Worm (Caenorhabditis elegans) whole organism, L3 larva: Measurements from ENCODE around the gene C55C3.4.

Experiments
- R02D3.7 ChIP-seq: fragments of 150-350 bp; optimal IDR thresholded peaks from 2 replicates; lab custom pipeline; 2014; ENCODE audit warnings: missing biosample characterization, missing genetic modification characterization
- ZK546.5 ChIP-seq: sonication (generic microtip); optimal IDR thresholded peaks from 2 replicates; lab custom pipeline; 2017; ENCODE audit warnings: missing biosample characterization, missing genetic modification characterization
- aly-2 ChIP-seq: fragments of 150-350 bp; optimal IDR thresholded peaks from 2 replicates; lab custom pipeline; 2014; ENCODE audit warnings: missing biosample characterization, missing genetic modification characterization
- ceh-16 ChIP-seq: sonication (generic microtip); optimal IDR thresholded peaks from 2 replicates; lab custom pipeline; 2017; ENCODE audit warnings: missing biosample characterization, missing genetic modification characterization
- ceh-28 ChIP-seq: fragments of 150-350 bp; optimal IDR thresholded peaks from 2 replicates; lab custom pipeline; 2014; ENCODE audit warnings: missing biosample characterization, missing genetic modification reagents, missing genetic modification characterization
- ceh-82 ChIP-seq: fragments of 150-350 bp; optimal IDR thresholded peaks from 2 replicates; lab custom pipeline; 2014; ENCODE audit warnings: missing biosample characterization, missing genetic modification characterization
- egl-27 ChIP-seq: sonication (generic microtip); optimal IDR thresholded peaks from 4 replicates; lab custom pipeline; 2017; ENCODE audit warnings: missing biosample characterization, missing genetic modification reagents, missing genetic modification characterization
- egl-5 ChIP-seq: fragments of 150-350 bp; optimal IDR thresholded peaks from 2 replicates; lab custom pipeline; 2017; ENCODE audit warnings: missing biosample characterization, missing genetic modification reagents, missing genetic modification characterization, inconsistent platforms
- elt-2 ChIP-seq: sonication (generic microtip); optimal IDR thresholded peaks from 2 replicates; lab custom pipeline; 2016; ENCODE audit warnings: missing genetic modification reagents, mild to moderate bottlenecking, missing genetic modification characterization, missing compliant biosample characterization
- eor-1 ChIP-seq, 2 experiments: fragments of 150-350 bp; optimal IDR thresholded peaks; 2 replicates each; lab custom pipeline; 2014 to 2018; ENCODE audit warnings: missing biosample characterization in 2 of 2, missing genetic modification characterization in 2 of 2
- fkh-10 ChIP-seq: sonication (generic microtip); optimal IDR thresholded peaks from 2 replicates; lab custom pipeline; 2017; ENCODE audit warnings: missing biosample characterization, missing genetic modification reagents, missing genetic modification characterization
- fkh-2 ChIP-seq: fragments of 150-350 bp; optimal IDR thresholded peaks from 2 replicates; lab custom pipeline; 2014; ENCODE audit warnings: missing biosample characterization, missing genetic modification reagents, missing genetic modification characterization
- hmg-11 ChIP-seq: sonication (generic microtip); optimal IDR thresholded peaks from 2 replicates; lab custom pipeline; 2016; ENCODE audit warnings: missing genetic modification characterization, missing compliant biosample characterization
- jun-1 ChIP-seq: fragments of 150-350 bp; optimal IDR thresholded peaks from 2 replicates; lab custom pipeline; 2014; ENCODE audit warnings: missing biosample characterization, missing genetic modification reagents, missing genetic modification characterization
- lin-15B ChIP-seq: fragments of 150-350 bp; optimal IDR thresholded peaks from 2 replicates; lab custom pipeline; 2014; ENCODE audit warnings: missing biosample characterization, missing genetic modification characterization
- lin-39 ChIP-seq: fragments of 150-350 bp; optimal IDR thresholded peaks from 2 replicates; lab custom pipeline; 2018; ENCODE audit warnings: missing biosample characterization, missing genetic modification reagents, missing genetic modification characterization
- lsy-12 ChIP-seq: sonication (generic microtip); optimal IDR thresholded peaks from 2 replicates; lab custom pipeline; 2016; ENCODE audit warnings: mild to moderate bottlenecking, missing genetic modification characterization, missing compliant biosample characterization
- mdl-1 ChIP-seq: fragments of 150-350 bp; optimal IDR thresholded peaks from 2 replicates; lab custom pipeline; 2014; ENCODE audit warnings: missing biosample characterization, missing genetic modification characterization
- mml-1 ChIP-seq: fragments of 150-350 bp; sonication (generic microtip); optimal IDR thresholded peaks from 3 replicates; lab custom pipeline; 2014; ENCODE audit warnings: missing biosample characterization, missing genetic modification characterization
- nhr-11 ChIP-seq: fragments of 150-350 bp; optimal IDR thresholded peaks from 2 replicates; lab custom pipeline; 2014; ENCODE audit warnings: missing biosample characterization, missing genetic modification characterization
- nhr-12 ChIP-seq: fragments of 150-350 bp; optimal IDR thresholded peaks from 2 replicates; lab custom pipeline; 2014; ENCODE audit warnings: missing biosample characterization, missing genetic modification characterization
- nhr-23 ChIP-seq: fragments of 150-350 bp; optimal IDR thresholded peaks from 2 replicates; lab custom pipeline; 2014; ENCODE audit warnings: missing biosample characterization, missing genetic modification reagents, missing genetic modification characterization
- nhr-237 ChIP-seq: fragments of 150-350 bp; optimal IDR thresholded peaks from 2 replicates; lab custom pipeline; 2014; ENCODE audit warnings: missing biosample characterization, missing genetic modification characterization
- nhr-25 ChIP-seq: sonication (generic microtip); optimal IDR thresholded peaks from 2 replicates; lab custom pipeline; 2017; ENCODE audit warnings: missing biosample characterization, missing genetic modification characterization
- nhr-43 ChIP-seq: sonication (generic microtip); optimal IDR thresholded peaks from 2 replicates; lab custom pipeline; 2016; ENCODE audit warnings: mild to moderate bottlenecking, missing genetic modification characterization, missing compliant biosample characterization; ENCODE audit not compliant: poor library complexity, severe bottlenecking
- nhr-67 ChIP-seq: fragments of 150-350 bp; optimal IDR thresholded peaks from 2 replicates; lab custom pipeline; 2014; ENCODE audit warnings: missing biosample characterization, missing genetic modification characterization
- nhr-76 ChIP-seq: fragments of 150-350 bp; sonication (generic microtip); optimal IDR thresholded peaks from 5 replicates; lab custom pipeline; 2014; ENCODE audit warnings: missing biosample characterization, missing genetic modification characterization
- nhr-77 ChIP-seq: fragments of 150-350 bp; optimal IDR thresholded peaks from 2 replicates; lab custom pipeline; 2014; ENCODE audit warnings: missing biosample characterization, missing genetic modification characterization
- pha-4 ChIP-seq: fragments of 150-350 bp; optimal IDR thresholded peaks from 2 replicates; lab custom pipeline; 2014; ENCODE audit warnings: missing biosample characterization, missing genetic modification reagents, missing genetic modification characterization
- pqm-1 ChIP-seq: fragments of 150-350 bp; optimal IDR thresholded peaks from 2 replicates; lab custom pipeline; 2017; ENCODE audit warnings: missing biosample characterization, missing genetic modification characterization, inconsistent platforms
- skn-1 ChIP-seq: fragments of 150-350 bp; optimal IDR thresholded peaks from 2 replicates; lab custom pipeline; 2014; ENCODE audit warnings: missing biosample characterization, missing genetic modification characterization
- snpc-4 ChIP-seq: fragments of 150-350 bp; optimal IDR thresholded peaks from 2 replicates; lab custom pipeline; 2014; ENCODE audit warnings: missing biosample characterization, missing genetic modification characterization
- tbx-2 ChIP-seq: sonication (generic microtip); optimal IDR thresholded peaks from 2 replicates; lab custom pipeline; 2016; ENCODE audit warnings: mild to moderate bottlenecking, missing genetic modification characterization, missing compliant biosample characterization
- unc-39 ChIP-seq: sonication (generic microtip); optimal IDR thresholded peaks from 4 replicates; lab custom pipeline; 2017; ENCODE audit warnings: missing biosample characterization, missing genetic modification characterization
- unc-62 ChIP-seq: fragments of 150-350 bp; sonication (generic microtip); optimal IDR thresholded peaks from 4 replicates; lab custom pipeline; 2014; ENCODE audit warnings: missing biosample characterization, missing genetic modification reagents, missing genetic modification characterization
- zag-1 ChIP-seq: fragments of 150-350 bp; optimal IDR thresholded peaks from 2 replicates; lab custom pipeline; 2014; ENCODE audit warnings: missing biosample characterization, missing genetic modification characterization
- ztf-11 ChIP-seq: fragments of 150-350 bp; optimal IDR thresholded peaks from 2 replicates; lab custom pipeline; 2014; ENCODE audit warnings: missing biosample characterization, missing genetic modification characterization

C55C3.4 gene

ce11 chrIV:5632536-5632935, 45.4 kb downstream of the C55C3.4 start:
- TF ChIP-seq jun-1, result no peak
- no peak for TF ChIP-seq pqm-1
- no peak for TF ChIP-seq skn-1 (tag; lab: Kevin White, UChicago)
- no peak for TF ChIP-seq aly-2
- TF ChIP-seq lsy-12 (tag; lab: Kevin White, UChicago), result no peak
- no peak for TF ChIP-seq nhr-11 (tag; lab: Kevin White, UChicago)
- no peak for TF ChIP-seq nhr-77
- no peak for TF ChIP-seq nhr-43 (tag; lab: Kevin White, UChicago)
- no peak for TF ChIP-seq fkh-10
- TF ChIP-seq ceh-16 (tag; lab: Kevin White, UChicago), result no peak
- no peak for TF ChIP-seq ceh-28 (tag; lab: Kevin White, UChicago)
- no peak for TF ChIP-seq elt-2 (tag; lab: Kevin White, UChicago)
- no peak for TF ChIP-seq zag-1 (tag; lab: Kevin White, UChicago)
- TF ChIP-seq tbx-2 (tag; lab: Kevin White, UChicago), result no peak
- TF ChIP-seq lin-39 (tag; lab: Kevin White, UChicago), result no peak

- no peak for TF ChIP-seq pha-4 (tag; lab: Kevin White, UChicago)
- TF ChIP-seq mdl-1 (tag; lab: Kevin White, UChicago), result no peak
- no peak for TF ChIP-seq mml-1 (tag; lab: Kevin White, UChicago)
- no peak for TF ChIP-seq egl-27 (tag; lab: Kevin White, UChicago)
- TF ChIP-seq hmg-11, result no peak
- no peak for TF ChIP-seq lin-15B (tag; lab: Kevin White, UChicago)
- no peak for TF ChIP-seq nhr-25
- no peak for TF ChIP-seq ceh-16 (tag; lab: Kevin White, UChicago)
- no peak for TF ChIP-seq snpc-4 (tag; lab: Kevin White, UChicago)
- no peak for TF ChIP-seq ceh-82
- TF ChIP-seq nhr-23 (tag; lab: Kevin White, UChicago), result no peak
- no peak for TF ChIP-seq ZK546.5 (tag; lab: Kevin White, UChicago)
- no peak for TF ChIP-seq lin-39 (tag; lab: Kevin White, UChicago)
- TF ChIP-seq egl-5 (tag; lab: Kevin White, UChicago), result no peak
- TF ChIP-seq, all 47 proteins: peak for 0
Observed at ce11 chrIV:5631628-5632027, 46.3 kb downstream of the C55C3.4 start, which contains the start of gene ttbk-8.2. Gene ttbk-8.2, plus strand, starts transcription at chrIV:5631928.

ce11 chrIV:5630156-5630555, 47.8 kb downstream of the C55C3.4 start, which contains the start of gene srd-12:
Gene srd-12, minus strand, starts transcription at chrIV:5630256.
- TF ChIP-seq ceh-28 (tag; lab: Kevin White, UChicago) (no peak), nhr-11 (tag; lab: Kevin White, UChicago) (no peak), lin-15B (tag; lab: Kevin White, UChicago) (no peak), eor-1 (tag; optimal IDR thresholded peaks at IDR 0.05; lab: Kevin White, UChicago) (no peak), skn-1 (tag; lab: Kevin White, UChicago) (no peak), mdl-1 (tag; lab: Kevin White, UChicago) (no peak), fkh-10 (no peak), nhr-67 (no peak), ZK546.5 (tag; lab: Kevin White, UChicago) (no peak), fkh-2 (tag; lab: Kevin White, UChicago) (no peak), unc-62 (GFP tag; lab: Kevin White, UChicago) (no peak), mml-1 (tag; lab: Kevin White, UChicago) (no peak), ceh-82 (no peak), nhr-76 (tag; lab: Kevin White, UChicago) (no peak), unc-39 (tag; lab: Kevin White, UChicago) (no peak), R02D3.7 (tag; lab: Kevin White, UChicago) (no peak), snpc-4 (tag; lab: Kevin White, UChicago) (no peak)

- TF ChIP-seq nhr-67 (no peak), hmg-11 (no peak), lin-15B (tag; lab: Kevin White, UChicago) (no peak), fkh-2 (tag; lab: Kevin White, UChicago) (no peak), unc-39 (tag; lab: Kevin White, UChicago) (no peak), nhr-76 (tag; lab: Kevin White, UChicago) (no peak), ztf-11 (tag; lab: Kevin White, UChicago) (no peak), aly-2 (no peak), nhr-12 (tag; lab: Kevin White, UChicago) (no peak), ceh-82 (no peak), nhr-237 (tag; lab: Kevin White, UChicago) (no peak)
- TF ChIP-seq, all 47 proteins: peak for 0
Observed at ce11 chrIV:5627056-5627455, 50.9 kb downstream of the C55C3.4 start, which contains the start of gene srsx-14. Gene srsx-14, minus strand, starts transcription at chrIV:5627156.
